Fruit fly (Drosophila melanogaster) whole organism, wandering third instar larva: ENCODE data around the gene crm.

Experiments used
- Abd-B ChIP-seq: fragments of >200 bp; optimal IDR thresholded peaks from 2 replicates; lab custom pipeline; 2017; ENCODE audit warnings: missing biosample characterization, missing genetic modification characterization
- CG32264 ChIP-seq: fragments of 200-800 bp; sonication (Bioruptor generic); optimal IDR thresholded peaks from 2 replicates; lab custom pipeline; 2016; ENCODE audit warnings: missing biosample characterization, missing genetic modification characterization
- CG9705 ChIP-seq: fragments of 200-800 bp; sonication (Bioruptor generic); optimal IDR thresholded peaks from 2 replicates; lab custom pipeline; 2018; ENCODE audit warnings: missing biosample characterization, mild to moderate bottlenecking, missing genetic modification characterization
- CrebA ChIP-seq: fragments of 200-800 bp; sonication (Bioruptor generic); optimal IDR thresholded peaks from 2 replicates; lab custom pipeline; 2016; ENCODE audit warnings: missing biosample characterization, mild to moderate bottlenecking, missing genetic modification characterization, borderline replicate concordance
- Dfd ChIP-seq: fragments of >200 bp; optimal IDR thresholded peaks from 2 replicates; lab custom pipeline; 2017; ENCODE audit warnings: missing biosample characterization, missing genetic modification characterization
- Dif ChIP-seq: fragments of 200-275, 200-300 bp; sonication (Bioruptor generic); optimal IDR thresholded peaks from 2 replicates; lab custom pipeline; 2018; ENCODE audit warnings: missing biosample characterization, missing genetic modification characterization; ENCODE audit not compliant: partially characterized antibody
- GATAd ChIP-seq: sonication (Bioruptor generic); optimal IDR thresholded peaks from 2 replicates; lab custom pipeline; 2016; ENCODE audit warnings: missing biosample characterization, missing genetic modification characterization
- HLH106 ChIP-seq: fragments of 200-800 bp; optimal IDR thresholded peaks from 3 replicates; lab custom pipeline; 2019; ENCODE audit warnings: missing biosample characterization, mild to moderate bottlenecking, missing genetic modification characterization, moderate library complexity
- Hnf4 ChIP-seq: fragments of 200-800 bp; sonication (Bioruptor generic); optimal IDR thresholded peaks from 2 replicates; lab custom pipeline; 2016; ENCODE audit warnings: missing biosample characterization, mild to moderate bottlenecking, missing genetic modification characterization
- Hr78 ChIP-seq: fragments of >200 bp; optimal IDR thresholded peaks from 2 replicates; lab custom pipeline; 2017; ENCODE audit warnings: missing biosample characterization, missing genetic modification characterization
- Hr83 ChIP-seq: fragments of 200-300 bp; sonication (Bioruptor generic); optimal IDR thresholded peaks from 2 replicates; lab custom pipeline; 2016; ENCODE audit warnings: missing biosample characterization, mild to moderate bottlenecking, missing genetic modification characterization, moderate library complexity; ENCODE audit not compliant: poor library complexity, severe bottlenecking
- Jra ChIP-seq: sonication (Bioruptor generic); optimal IDR thresholded peaks from 2 replicates; lab custom pipeline; 2016; ENCODE audit warnings: missing biosample characterization, missing genetic modification characterization
- Mio ChIP-seq: sonication (Bioruptor generic); optimal IDR thresholded peaks from 2 replicates; lab custom pipeline; 2016; ENCODE audit warnings: missing biosample characterization, missing genetic modification characterization
- Myc ChIP-seq: fragments of >200 bp; optimal IDR thresholded peaks from 2 replicates; lab custom pipeline; 2017
- N ChIP-seq: fragments of >200 bp; optimal IDR thresholded peaks from 2 replicates; lab custom pipeline; 2018; ENCODE audit warnings: missing biosample characterization, missing external identifiers, missing genetic modification characterization
- OdsH ChIP-seq: fragments of 200-800 bp; sonication (Bioruptor generic); optimal IDR thresholded peaks from 2 replicates; lab custom pipeline; 2016; ENCODE audit warnings: missing biosample characterization, mild to moderate bottlenecking, missing genetic modification characterization
- Rel ChIP-seq, 2 experiments: fragments of 200-800 bp; sonication (Bioruptor generic) in 1 of 2; optimal IDR thresholded peaks; 2 replicates in 1 of 2; 3 replicates in 1 of 2; lab custom pipeline; 2016 to 2019; ENCODE audit warnings: mild to moderate bottlenecking in 2 of 2, missing biosample characterization in 2 of 2, missing genetic modification characterization in 2 of 2, moderate library complexity in 1 of 2
- Sp1 ChIP-seq: fragments of 200-800 bp; sonication (Bioruptor generic); optimal IDR thresholded peaks from 3 replicates; lab custom pipeline; 2019; ENCODE audit warnings: missing biosample characterization, mild to moderate bottlenecking, missing genetic modification characterization, moderate library complexity
- Vsx2 ChIP-seq: fragments of 200-300, 225-300 bp; sonication (Bioruptor generic); optimal IDR thresholded peaks from 2 replicates; lab custom pipeline; 2018; ENCODE audit warnings: missing biosample characterization, missing genetic modification characterization; ENCODE audit not compliant: partially characterized antibody
- br ChIP-seq: fragments of 200-800 bp; sonication (Bioruptor generic); optimal IDR thresholded peaks from 2 replicates; lab custom pipeline; 2016; ENCODE audit warnings: missing biosample characterization, missing genetic modification characterization
- brk ChIP-seq: fragments of 200-800 bp; sonication (Bioruptor generic); optimal IDR thresholded peaks from 2 replicates; lab custom pipeline; 2016; ENCODE audit warnings: missing biosample characterization, mild to moderate bottlenecking, missing genetic modification characterization
- dl ChIP-seq, 2 experiments: fragments of 175-275, 200-275 bp in 1 of 2; fragments of 200-275 bp in 1 of 2; sonication (Bioruptor generic); optimal IDR thresholded peaks; lab custom pipeline; 2018; ENCODE audit warnings: mild to moderate bottlenecking in 2 of 2, missing biosample characterization in 2 of 2, missing genetic modification characterization in 2 of 2, moderate library complexity in 2 of 2; ENCODE audit not compliant: partially characterized antibody in 2 of 2, insufficient read depth in 1 of 2
- dmrt93B ChIP-seq: fragments of 200-800 bp; sonication (Bioruptor generic); optimal IDR thresholded peaks from 2 replicates; lab custom pipeline; 2018; ENCODE audit warnings: missing biosample characterization, mild to moderate bottlenecking, missing genetic modification characterization
- dsf ChIP-seq: sonication (Bioruptor generic); optimal IDR thresholded peaks from 2 replicates; lab custom pipeline; 2016; ENCODE audit warnings: missing biosample characterization, missing genetic modification characterization, borderline replicate concordance
- ey ChIP-seq: fragments of 200-800 bp; sonication (Bioruptor generic); optimal IDR thresholded peaks from 2 replicates; lab custom pipeline; 2016; ENCODE audit warnings: missing biosample characterization, missing genetic modification characterization
- foxo ChIP-seq, 2 experiments: fragments of 200-800 bp; sonication (Bioruptor generic); optimal IDR thresholded peaks; 2 replicates in 1 of 2; 3 replicates in 1 of 2; lab custom pipeline; 2016 to 2017; ENCODE audit warnings: missing biosample characterization in 2 of 2, missing genetic modification characterization in 2 of 2
- fru ChIP-seq: fragments of 200-800 bp; sonication (Bioruptor generic); optimal IDR thresholded peaks from 3 replicates; lab custom pipeline; 2016; ENCODE audit warnings: missing biosample characterization, mild to moderate bottlenecking, missing genetic modification characterization
- h ChIP-seq: fragments of 200-800 bp; sonication (Bioruptor generic); optimal IDR thresholded peaks from 3 replicates; lab custom pipeline; 2016; ENCODE audit warnings: missing biosample characterization, mild to moderate bottlenecking, missing genetic modification characterization
- jim ChIP-seq: fragments of 175-275, 200-325 bp; sonication (Bioruptor generic); optimal IDR thresholded peaks from 2 replicates; lab custom pipeline; 2016; ENCODE audit warnings: missing biosample characterization, mild to moderate bottlenecking, missing genetic modification characterization
- lola ChIP-seq: fragments of >200 bp; optimal IDR thresholded peaks from 2 replicates; lab custom pipeline; 2017; ENCODE audit warnings: missing biosample characterization, missing genetic modification characterization
- pan ChIP-seq: fragments of >200 bp; optimal IDR thresholded peaks from 2 replicates; lab custom pipeline; 2017
- psq ChIP-seq: fragments of 200-800 bp; sonication (Bioruptor generic); optimal IDR thresholded peaks from 3 replicates; lab custom pipeline; 2017; ENCODE audit warnings: missing biosample characterization, mild to moderate bottlenecking, missing genetic modification characterization, moderate library complexity
- rgr ChIP-seq: fragments of 200-800 bp; sonication (Bioruptor generic); optimal IDR thresholded peaks from 3 replicates; lab custom pipeline; 2016; ENCODE audit warnings: missing biosample characterization, mild to moderate bottlenecking, missing genetic modification characterization
- sage ChIP-seq: fragments of 200-800 bp; sonication (Bioruptor generic); optimal IDR thresholded peaks from 2 replicates; lab custom pipeline; 2016; ENCODE audit warnings: missing biosample characterization, mild to moderate bottlenecking, missing genetic modification characterization
- sv ChIP-seq: fragments of 200-800 bp; sonication (Bioruptor generic); optimal IDR thresholded peaks from 3 replicates; lab custom pipeline; 2016; ENCODE audit warnings: missing biosample characterization, missing genetic modification characterization
- tai ChIP-seq: sonication (Bioruptor generic); optimal IDR thresholded peaks from 2 replicates; lab custom pipeline; 2016; ENCODE audit warnings: missing biosample characterization, missing genetic modification characterization
- usp ChIP-seq: fragments of >200 bp; optimal IDR thresholded peaks from 2 replicates; lab custom pipeline; 2017; ENCODE audit warnings: missing biosample characterization, missing genetic modification characterization
- woc ChIP-seq: sonication (Bioruptor generic); optimal IDR thresholded peaks from 2 replicates; lab custom pipeline; 2016; ENCODE audit warnings: missing biosample characterization, mild to moderate bottlenecking, missing genetic modification characterization

The crm gene

DNA sequence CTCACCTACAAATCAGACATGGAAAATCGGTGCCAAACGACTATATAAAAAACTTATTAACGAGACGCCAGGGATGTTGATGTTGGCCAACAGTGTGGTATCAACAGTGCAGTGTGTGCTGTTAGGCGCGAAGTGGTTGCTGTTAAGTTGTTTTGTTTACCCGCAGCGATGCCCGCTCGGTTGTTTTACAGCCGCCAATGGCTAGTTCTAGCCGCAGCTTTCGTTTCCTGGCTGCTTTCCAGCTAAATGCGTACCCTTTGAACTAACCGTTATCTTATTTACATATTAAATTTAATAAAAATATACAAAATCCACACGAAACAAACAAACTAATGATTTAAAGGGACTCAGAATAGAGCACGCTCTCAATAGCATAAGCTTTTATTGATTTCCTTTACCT is at the start of gene crm:
crm (minus strand) TSS at position 111 of the 400 bp plus-strand sequence.
- no peak for TF ChIP-seq N
- TF ChIP-seq GATAd (GFP tag; lab: Kevin White, UChicago) = no peak
- no peak for TF ChIP-seq Jra (GFP tag; lab: Kevin White, UChicago)
- no peak for TF ChIP-seq CrebA (GFP tag; lab: Kevin White, UChicago)
- TF ChIP-seq jim (GFP tag; lab: Kevin White, UChicago) = no peak
- TF ChIP-seq dmrt93B (GFP tag; lab: Kevin White, UChicago) = no peak
- TF ChIP-seq br (GFP tag; lab: Kevin White, UChicago) = no peak
- TF ChIP-seq Myc = peak; percentile 94
- no peak for TF ChIP-seq Hr78
- TF ChIP-seq Dif (GFP tag; lab: Kevin White, UChicago) = no peak
- TF ChIP-seq tai (GFP tag; lab: Kevin White, UChicago) = no peak
- no peak for TF ChIP-seq HLH106 (tag; lab: Kevin White, UChicago)
- TF ChIP-seq Sp1 (GFP tag; lab: Kevin White, UChicago) = no peak
- no peak for TF ChIP-seq brk
- peak; percentile 39 for TF ChIP-seq woc
- no peak for TF ChIP-seq h (GFP tag; lab: Kevin White, UChicago)
- TF ChIP-seq psq (GFP tag; lab: Kevin White, UChicago) = no peak
- TF ChIP-seq dsf = no peak
- no peak for TF ChIP-seq Rel (GFP tag; optimal IDR thresholded peaks at IDR 0.05; lab: Kevin White, UChicago)
- peak; percentile 5 for TF ChIP-seq Rel (tag; optimal IDR thresholded peaks at IDR 0.05; lab: Kevin White, UChicago)
- no peak for TF ChIP-seq Abd-B
- no peak for TF ChIP-seq pan (lab: Kevin White, UChicago)

DNA sequence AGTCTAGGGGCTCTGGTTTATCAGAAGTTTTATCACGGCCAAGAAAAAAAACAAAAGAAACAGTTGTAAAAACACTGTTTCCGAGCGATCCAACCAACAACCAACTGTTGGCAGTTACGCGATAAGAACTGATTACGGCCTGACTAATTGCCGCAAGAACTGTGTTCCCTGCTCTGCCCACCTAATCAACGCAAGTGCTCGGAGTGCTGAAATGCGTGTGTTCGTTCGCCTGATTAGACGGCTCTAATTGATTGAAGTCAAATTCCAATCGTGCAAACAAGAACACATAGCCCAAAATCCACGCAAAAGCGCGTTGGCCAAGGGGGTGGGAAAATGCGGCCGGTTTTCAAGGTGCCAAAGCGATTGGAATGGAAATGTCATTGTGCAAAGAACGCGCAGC is 49.3 kb upstream of the crm start:
- TF ChIP-seq psq (GFP tag; lab: Kevin White, UChicago) = no peak
- no peak for TF ChIP-seq HLH106 (tag; lab: Kevin White, UChicago)
- TF ChIP-seq Hr78 = no peak
- no peak for TF ChIP-seq fru (GFP tag; lab: Kevin White, UChicago)
- no peak for TF ChIP-seq ey (GFP tag; lab: Kevin White, UChicago)
- TF ChIP-seq sv (GFP tag; lab: Kevin White, UChicago) = no peak
- TF ChIP-seq Dif (GFP tag; lab: Kevin White, UChicago) = no peak
- TF ChIP-seq brk = no peak
- no peak for TF ChIP-seq woc
- TF ChIP-seq pan (lab: Kevin White, UChicago) = no peak
- no peak for TF ChIP-seq br (GFP tag; lab: Kevin White, UChicago)
- TF ChIP-seq tai (GFP tag; lab: Kevin White, UChicago) = no peak
- TF ChIP-seq sage (GFP tag; lab: Kevin White, UChicago) = no peak
- TF ChIP-seq dmrt93B (GFP tag; lab: Kevin White, UChicago) = no peak

DNA sequence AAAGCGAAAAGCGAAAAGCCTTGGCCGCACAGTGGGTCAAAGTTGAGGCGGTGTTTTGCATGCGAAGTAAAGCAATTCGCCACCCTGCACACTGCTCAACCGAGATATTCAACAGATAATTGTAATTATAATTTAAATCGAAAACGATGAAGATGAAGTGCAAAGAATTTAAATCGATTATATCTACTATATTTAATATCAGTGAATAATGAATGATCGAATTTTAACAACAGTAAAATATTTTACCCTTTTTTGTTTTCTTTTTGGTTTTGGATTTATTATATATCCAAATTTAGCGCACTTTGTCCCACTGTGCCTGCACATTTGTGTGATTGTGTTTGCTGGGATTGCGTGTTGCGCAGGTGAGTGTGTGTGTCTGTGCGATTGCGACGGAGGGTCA is 48.7 kb upstream of the crm start:
- TF ChIP-seq Rel (GFP tag; optimal IDR thresholded peaks at IDR 0.05; lab: Kevin White, UChicago) (peak; percentile 55), Rel (tag; optimal IDR thresholded peaks at IDR 0.05; lab: Kevin White, UChicago) (peak; percentile 57), N (no peak), sv (GFP tag; lab: Kevin White, UChicago) (peak; percentile 68), CG32264 (GFP tag; lab: Kevin White, UChicago) (peak; percentile 57), Abd-B (no peak), tai (GFP tag; lab: Kevin White, UChicago) (peak; percentile 78), lola (no peak), usp (no peak), Vsx2 (GFP tag; lab: Kevin White, UChicago) (no peak), psq (GFP tag; lab: Kevin White, UChicago) (peak; percentile 84), brk (peak; percentile 56), pan (lab: Kevin White, UChicago) (no peak), Sp1 (GFP tag; lab: Kevin White, UChicago) (peak; percentile 89), Hr78 (no peak), Jra (GFP tag; lab: Kevin White, UChicago) (peak; percentile 44), dl (GFP tag; optimal IDR thresholded peaks at IDR 0.05; lab: Kevin White, UChicago; ENCODE audit: insufficient read depth in 1 of 2, partially characterized antibody in 2 of 2) (no peak), jim (GFP tag; lab: Kevin White, UChicago) (no peak), ey (GFP tag; lab: Kevin White, UChicago) (peak; percentile 86), Dfd (GFP tag; lab: Kevin White, UChicago) (no peak), HLH106 (tag; lab: Kevin White, UChicago) (peak; percentile 93), Dif (GFP tag; lab: Kevin White, UChicago) (no peak), dsf (peak; percentile 17), br (GFP tag; lab: Kevin White, UChicago) (peak; percentile 85), GATAd (GFP tag; lab: Kevin White, UChicago) (peak; percentile 42), Hnf4 (GFP tag; lab: Kevin White, UChicago) (peak; percentile 64), sage (GFP tag; lab: Kevin White, UChicago) (peak; percentile 74), CG9705 (peak; percentile 83), fru (GFP tag; lab: Kevin White, UChicago) (peak; percentile 95), rgr (GFP tag; lab: Kevin White, UChicago) (peak; percentile 86), Hr83 (GFP tag; lab: Kevin White, UChicago) (no peak), Mio (GFP tag; lab: Kevin White, UChicago) (peak; percentile 13), woc (peak; percentile 80), h (GFP tag; lab: Kevin White, UChicago) (peak; percentile 88), OdsH (GFP tag; lab: Kevin White, UChicago) (peak; percentile 82), Myc (no peak), CrebA (GFP tag; lab: Kevin White, UChicago) (peak; percentile 72), foxo (GFP tag; optimal IDR thresholded peaks at IDR 0.05; lab: Kevin White, UChicago) (peak in 1 of 2 experiments; percentile 92), dmrt93B (GFP tag; lab: Kevin White, UChicago) (peak; percentile 81)
